Worm (Caenorhabditis elegans) whole organism, L4 larva: ENCODE measurements around the gene ntp-1.

Experiments
- ceh-44 ChIP-seq: fragments of 200-800 bp; sonication (Bioruptor generic); IDR thresholded peaks from 2 replicates; pipeline ENCODE4 v1.3.6; 2022; ENCODE audit warnings: missing genetic modification reagents, missing genetic modification characterization, missing compliant biosample characterization
- nhr-11 ChIP-seq: fragments of 150-350 bp; optimal IDR thresholded peaks from 2 replicates; lab custom pipeline; 2014; ENCODE audit warnings: missing biosample characterization, missing genetic modification characterization
- sdz-12 ChIP-seq: fragments of 200-800 bp; sonication (Bioruptor generic); optimal IDR thresholded peaks from 2 replicates; lab custom pipeline; 2018; ENCODE audit warnings: mild to moderate bottlenecking, missing genetic modification characterization, missing compliant biosample characterization

- TF ChIP-seq sdz-12 (GFP tag; lab: Kevin White, UChicago), result no peak
- TF ChIP-seq nhr-11 (tag; lab: Kevin White, UChicago), result no peak
- TF ChIP-seq ceh-44 (GFP tag; lab: Robert Waterston, UW), result no peak
These were observed at the start of gene ntp-1 for ce11 chrIV:7794709-7795108.
